Fruit fly (Drosophila melanogaster) whole organism, embryonic: ENCODE results near the gene Polr2M.

Source experiments
- Ada2b ChIP-seq: fragments of 200-800 bp; sonication (Bioruptor generic); IDR thresholded peaks from 2 replicates; pipeline ENCODE4 v1.3.6; 2022; ENCODE audit warnings: missing biosample characterization, missing genetic modification characterization
- Bgb ChIP-seq: fragments of 200-800 bp; sonication (Bioruptor generic); IDR thresholded peaks from 2 replicates; pipeline ENCODE4 v1.3.6; 2022; ENCODE audit warnings: missing biosample characterization, missing genetic modification characterization; ENCODE audit not compliant: partially characterized antibody
- CG10147 ChIP-seq: fragments of 200-800 bp; sonication (Bioruptor generic); optimal IDR thresholded peaks from 2 replicates; lab custom pipeline; 2019; ENCODE audit warnings: missing biosample characterization, mild to moderate bottlenecking, missing genetic modification characterization, moderate library complexity
- CG1024 ChIP-seq: fragments of 200-800 bp; sonication (Bioruptor generic); IDR thresholded peaks from 2 replicates; pipeline ENCODE4 v1.3.6; 2022; ENCODE audit warnings: missing biosample characterization, missing genetic modification characterization
- CG11398 ChIP-seq: fragments of 200-800 bp; sonication (Bioruptor generic); optimal IDR thresholded peaks from 2 replicates; lab custom pipeline; 2016; ENCODE audit warnings: missing biosample characterization, missing genetic modification characterization
- CG11696 ChIP-seq: fragments of 200-800 bp; sonication (Bioruptor generic); IDR thresholded peaks from 2 replicates; pipeline ENCODE4 v1.3.6; 2022; ENCODE audit warnings: missing biosample characterization, missing genetic modification characterization
- CG12236 ChIP-seq: fragments of 200-800 bp; sonication (Bioruptor generic); optimal IDR thresholded peaks from 2 replicates; lab custom pipeline; 2016; ENCODE audit warnings: missing biosample characterization, missing genetic modification characterization
- CG12391 ChIP-seq: fragments of 200-800 bp; sonication (Bioruptor generic); optimal IDR thresholded peaks from 3 replicates; lab custom pipeline; 2018; ENCODE audit warnings: missing biosample characterization, mild to moderate bottlenecking, missing genetic modification characterization, moderate library complexity
- CG15514 ChIP-seq: fragments of 200-800 bp; sonication (Bioruptor generic); optimal IDR thresholded peaks from 3 replicates; lab custom pipeline; 2017; ENCODE audit warnings: missing biosample characterization, missing genetic modification characterization, mild to moderate bottlenecking, moderate library complexity, missing genetic modification reagents
- CG17568 ChIP-seq: fragments of 200-800 bp; sonication (Bioruptor generic); optimal IDR thresholded peaks from 2 replicates; lab custom pipeline; 2018; ENCODE audit warnings: missing biosample characterization, mild to moderate bottlenecking, missing genetic modification characterization, moderate library complexity
- CG17802 ChIP-seq: fragments of 200-800 bp; sonication (Bioruptor generic); optimal IDR thresholded peaks from 2 replicates; lab custom pipeline; 2018; ENCODE audit warnings: missing biosample characterization, mild to moderate bottlenecking, missing genetic modification characterization, moderate library complexity
- CG17912 ChIP-seq: fragments of 200-800 bp; sonication (Bioruptor generic); optimal IDR thresholded peaks from 2 replicates; lab custom pipeline; 2018; ENCODE audit warnings: missing biosample characterization, mild to moderate bottlenecking, missing genetic modification characterization
- CG18011 ChIP-seq: fragments of 200-800 bp; sonication (Bioruptor generic); optimal IDR thresholded peaks from 2 replicates; lab custom pipeline; 2017; ENCODE audit warnings: missing biosample characterization, missing genetic modification characterization, mild to moderate bottlenecking, moderate library complexity, missing genotype
- CG31224 ChIP-seq: fragments of 200-800 bp; sonication (Bioruptor generic); IDR thresholded peaks from 2 replicates; pipeline ENCODE4 v1.3.6; 2022; ENCODE audit warnings: missing biosample characterization, missing genetic modification characterization
- CG31441 ChIP-seq: fragments of 200-800 bp; sonication (Bioruptor generic); IDR thresholded peaks from 2 replicates; pipeline ENCODE4 v1.3.6; 2022; ENCODE audit warnings: missing biosample characterization, missing genetic modification characterization
- CG34224 ChIP-seq: fragments of 200-800 bp; sonication (Bioruptor generic); IDR thresholded peaks from 3 replicates; pipeline ENCODE4 v1.3.6; 2022; ENCODE audit warnings: missing biosample characterization, missing genetic modification characterization; ENCODE audit not compliant: partially characterized antibody
- CG3726 ChIP-seq: fragments of 200-800 bp; sonication (Bioruptor generic); IDR thresholded peaks from 3 replicates; pipeline ENCODE4, ENCODE4 v1.3.6; 2022; ENCODE audit warnings: missing biosample characterization, missing genetic modification characterization
- CG4328 ChIP-seq: fragments of 200-800 bp; sonication (Bioruptor generic); optimal IDR thresholded peaks from 3 replicates; lab custom pipeline; 2017; ENCODE audit warnings: missing biosample characterization, missing genetic modification reagents, missing genetic modification characterization
- CG6254 ChIP-seq: fragments of 200-800 bp; sonication (Bioruptor generic); optimal IDR thresholded peaks from 3 replicates; lab custom pipeline; 2017; ENCODE audit warnings: mild to moderate bottlenecking, missing biosample characterization, missing genetic modification reagents, missing genetic modification characterization
- CG7987 ChIP-seq: fragments of 200-800 bp; sonication (Bioruptor generic); optimal IDR thresholded peaks from 2 replicates; lab custom pipeline; 2018; ENCODE audit warnings: missing biosample characterization, mild to moderate bottlenecking, missing genetic modification characterization, moderate library complexity
- CG9817 ChIP-seq: fragments of 200-800 bp; sonication (Bioruptor generic); optimal IDR thresholded peaks from 2 replicates; lab custom pipeline; 2018; ENCODE audit warnings: missing biosample characterization, mild to moderate bottlenecking, missing genetic modification characterization, moderate library complexity
- CrebB ChIP-seq: fragments of 200-800 bp; sonication (Bioruptor generic); optimal IDR thresholded peaks from 3 replicates; lab custom pipeline; 2018; ENCODE audit warnings: missing biosample characterization, mild to moderate bottlenecking, missing genetic modification characterization
- D19A ChIP-seq: fragments of 200-800 bp; optimal IDR thresholded peaks from 3 replicates; lab custom pipeline; 2019; ENCODE audit warnings: missing biosample characterization, mild to moderate bottlenecking, missing genetic modification characterization, moderate library complexity
- D19B ChIP-seq: fragments of 200-800 bp; sonication (Bioruptor generic); optimal IDR thresholded peaks from 2 replicates; lab custom pipeline; 2017; ENCODE audit warnings: missing biosample characterization, mild to moderate bottlenecking, missing genetic modification characterization
- Dip2 ChIP-seq: fragments of 200-800 bp; sonication (Bioruptor generic); IDR thresholded peaks from 2 replicates; pipeline ENCODE4 v1.3.6; 2022; ENCODE audit warnings: missing biosample characterization, missing genetic modification characterization
- ERR ChIP-seq: fragments of 200-800 bp; sonication (Bioruptor generic); optimal IDR thresholded peaks from 2 replicates; lab custom pipeline; 2016; ENCODE audit warnings: missing biosample characterization, missing genetic modification characterization
- Gsc ChIP-seq: fragments of 200-800 bp; sonication (Bioruptor generic); IDR thresholded peaks from 2 replicates; pipeline ENCODE4 v1.3.6; 2022; ENCODE audit warnings: missing biosample characterization, missing genetic modification characterization
- HLH3B ChIP-seq: fragments of 200-800 bp; sonication (Bioruptor generic); IDR thresholded peaks from 2 replicates; pipeline ENCODE4 v1.3.6; 2022; ENCODE audit warnings: missing biosample characterization, missing genetic modification characterization
- HLH54F ChIP-seq: fragments of 200-800 bp; sonication (Bioruptor generic); optimal IDR thresholded peaks from 3 replicates; lab custom pipeline; 2016; ENCODE audit warnings: missing biosample characterization, missing genetic modification characterization
- Hmr ChIP-seq: fragments of 200-800 bp; sonication (Bioruptor generic); optimal IDR thresholded peaks from 3 replicates; lab custom pipeline; 2017; ENCODE audit warnings: mild to moderate bottlenecking, missing biosample characterization, missing genetic modification reagents, missing genetic modification characterization
- MBD-R2 ChIP-seq: fragments of 200-800 bp; sonication (Bioruptor generic); IDR thresholded peaks from 2 replicates; pipeline ENCODE4 v1.3.6; 2022; ENCODE audit warnings: missing biosample characterization, missing genetic modification characterization
- Neu2 ChIP-seq: fragments of 200-800 bp; sonication (Bioruptor generic); optimal IDR thresholded peaks from 3 replicates; lab custom pipeline; 2016; ENCODE audit warnings: missing biosample characterization, missing genetic modification characterization, borderline replicate concordance
- NfI ChIP-seq: fragments of 200-800 bp; sonication (Bioruptor generic); optimal IDR thresholded peaks from 3 replicates; lab custom pipeline; 2018; ENCODE audit warnings: missing biosample characterization, mild to moderate bottlenecking, missing genetic modification characterization, moderate library complexity
- Ptx1 ChIP-seq: fragments of 200-800 bp; sonication (Bioruptor generic); IDR thresholded peaks from 2 replicates; pipeline ENCODE4 v1.3.6; 2022; ENCODE audit warnings: missing biosample characterization, missing genetic modification characterization
- Ravus ChIP-seq: fragments of 200-800 bp; sonication (Bioruptor generic); IDR thresholded peaks from 2 replicates; pipeline ENCODE4 v1.3.6; 2022; ENCODE audit warnings: missing biosample characterization, missing genetic modification characterization
- Spps ChIP-seq: fragments of 200-800 bp; sonication (Bioruptor generic); optimal IDR thresholded peaks from 2 replicates; lab custom pipeline; 2018; ENCODE audit warnings: missing biosample characterization, mild to moderate bottlenecking, missing genetic modification characterization
- bigmax ChIP-seq: fragments of 200-800 bp; sonication (Bioruptor generic); optimal IDR thresholded peaks from 2 replicates; lab custom pipeline; 2018; ENCODE audit warnings: missing biosample characterization, mild to moderate bottlenecking, missing genetic modification characterization
- chif ChIP-seq, 2 experiments: fragments of 200-800 bp; sonication (Bioruptor generic); optimal IDR thresholded peaks; 3 replicates each; lab custom pipeline; 2016; ENCODE audit warnings: missing biosample characterization in 2 of 2, missing genetic modification characterization in 2 of 2
- chm ChIP-seq: fragments of 200-800 bp; sonication (Bioruptor generic); IDR thresholded peaks from 2 replicates; pipeline ENCODE4 v1.3.6; 2022; ENCODE audit warnings: missing biosample characterization, missing genetic modification characterization
- da ChIP-seq: fragments of 200-800 bp; sonication (Bioruptor generic); optimal IDR thresholded peaks from 2 replicates; lab custom pipeline; 2016; ENCODE audit warnings: missing biosample characterization, missing genetic modification characterization
- ftz-f1 ChIP-seq: fragments of 200-800 bp; sonication (Bioruptor generic); optimal IDR thresholded peaks from 2 replicates; lab custom pipeline; 2016; ENCODE audit warnings: missing biosample characterization, missing genetic modification characterization
- lab ChIP-seq: fragments of 200-800 bp; sonication (Bioruptor generic); optimal IDR thresholded peaks from 3 replicates; lab custom pipeline; 2017; ENCODE audit warnings: missing biosample characterization, missing genetic modification characterization, mild to moderate bottlenecking, moderate library complexity, missing genetic modification reagents
- mam ChIP-seq: fragments of 200-800 bp; sonication (Bioruptor generic); optimal IDR thresholded peaks from 3 replicates; lab custom pipeline; 2016; ENCODE audit warnings: missing biosample characterization, missing genetic modification characterization
- pb ChIP-seq: fragments of 200-800 bp; sonication (Bioruptor generic); optimal IDR thresholded peaks from 3 replicates; lab custom pipeline; 2016; ENCODE audit warnings: missing biosample characterization, missing genetic modification characterization
- pfk ChIP-seq: fragments of 200-800 bp; sonication (Bioruptor generic); optimal IDR thresholded peaks from 2 replicates; lab custom pipeline; 2018; ENCODE audit warnings: missing biosample characterization, mild to moderate bottlenecking, missing genetic modification characterization, moderate library complexity
- psq ChIP-seq: fragments of 200-800 bp; sonication (Bioruptor generic); optimal IDR thresholded peaks from 2 replicates; lab custom pipeline; 2017; ENCODE audit warnings: missing biosample characterization, missing genetic modification characterization
- sens ChIP-seq: fragments of 200-800 bp; sonication (Bioruptor generic); peaks from one replicate; lab custom pipeline; 2016; ENCODE audit warnings: missing biosample characterization, missing genetic modification characterization
- sr ChIP-seq: fragments of 200-800 bp; sonication (Bioruptor generic); IDR thresholded peaks from 3 replicates; pipeline ENCODE4 v1.3.6; 2022; ENCODE audit warnings: missing biosample characterization, missing genetic modification characterization
- sug ChIP-seq: fragments of 200-800 bp; optimal IDR thresholded peaks from 2 replicates; lab custom pipeline; 2019; ENCODE audit warnings: missing biosample characterization, mild to moderate bottlenecking, missing genetic modification characterization, moderate library complexity
- unc-4 ChIP-seq: fragments of 200-800 bp; sonication (Bioruptor generic); IDR thresholded peaks from 2 replicates; pipeline ENCODE4 v1.3.6; 2022; ENCODE audit warnings: missing biosample characterization, missing genetic modification characterization; ENCODE audit not compliant: partially characterized antibody
- vvl ChIP-seq: fragments of 200-800 bp; sonication (Bioruptor generic); IDR thresholded peaks from 2 replicates; pipeline ENCODE4 v1.3.6; 2022; ENCODE audit warnings: missing biosample characterization, missing genetic modification characterization
- zen ChIP-seq: fragments of 200-800 bp; sonication (Bioruptor generic); optimal IDR thresholded peaks from 3 replicates; lab custom pipeline; 2018; ENCODE audit warnings: missing biosample characterization, mild to moderate bottlenecking, missing genetic modification characterization, moderate library complexity

Gene Polr2M

dm6 chr3R:19229245-19229644 is at the start of gene Polr2M, which contains the start of gene CG5250 (continued):
- TF ChIP-seq Spps, result no peak
- TF ChIP-seq Neu2 (GFP tag; lab: Kevin White, UChicago), result no peak
- no peak for TF ChIP-seq pb (GFP tag; lab: Kevin White, UChicago)
- TF ChIP-seq chm (GFP tag; lab: Robert Waterston, UW), result no peak
- TF ChIP-seq Ada2b, result no peak
- TF ChIP-seq mam (GFP tag; lab: Kevin White, UChicago), result no peak
- no peak for TF ChIP-seq lab
- TF ChIP-seq D19A, result no peak
- TF ChIP-seq vvl (GFP tag; lab: Robert Waterston, UW), result no peak
- TF ChIP-seq CG31224 (GFP tag; lab: Robert Waterston, UW), result no peak
- no peak for TF ChIP-seq CG17912
- TF ChIP-seq CG3726 (GFP tag; lab: Robert Waterston, UW), result no peak
- TF ChIP-seq CG34224, result no peak
- no peak for TF ChIP-seq sug (tag; lab: Kevin White, UChicago)
- no peak for TF ChIP-seq CG10147 (GFP tag; lab: Kevin White, UChicago)
- TF ChIP-seq CG11696 (GFP tag; lab: Robert Waterston, UW), result no peak
- no peak for TF ChIP-seq CG1024
- no peak for TF ChIP-seq pfk (GFP tag; lab: Kevin White, UChicago)
- TF ChIP-seq D19B (GFP tag; lab: Kevin White, UChicago), result no peak
- TF ChIP-seq NfI (GFP tag; lab: Kevin White, UChicago), result no peak
- TF ChIP-seq ftz-f1 (GFP tag; lab: Kevin White, UChicago), result no peak
- TF ChIP-seq MBD-R2 (GFP tag; lab: Robert Waterston, UW), result peak; percentile 51; the same call in 1 of the 2 replicates
- TF ChIP-seq CG31441 (GFP tag; lab: Robert Waterston, UW), result no peak
- TF ChIP-seq CG4328, result no peak
- no peak for TF ChIP-seq CG11398
- TF ChIP-seq unc-4 (GFP tag; lab: Robert Waterston, UW), result 0 out of 2 replicates have a peak, but pooled peaks have one; percentile 26
- TF ChIP-seq CG12236 (GFP tag; lab: Kevin White, UChicago), result no peak
- no peak for TF ChIP-seq chif (GFP tag; optimal IDR thresholded peaks at IDR 0.05; lab: Kevin White, UChicago)
- no peak for TF ChIP-seq bigmax (GFP tag; lab: Kevin White, UChicago)
- no peak for TF ChIP-seq Hmr
- no peak for TF ChIP-seq CG17802 (tag; lab: Kevin White, UChicago)
- no peak for TF ChIP-seq sens (GFP tag; lab: Kevin White, UChicago)
- no peak for TF ChIP-seq da (GFP tag; lab: Kevin White, UChicago)
- no peak for TF ChIP-seq Ravus (GFP tag; lab: Robert Waterston, UW)

- no peak for TF ChIP-seq HLH3B (GFP tag; lab: Robert Waterston, UW)
- TF ChIP-seq CG7987 (GFP tag; lab: Kevin White, UChicago), result no peak
- TF ChIP-seq ERR (GFP tag; lab: Kevin White, UChicago), result no peak
- peak; percentile 24 for TF ChIP-seq CG18011 (GFP tag; lab: Kevin White, UChicago)
- no peak for TF ChIP-seq sr
- TF ChIP-seq CG6254, result no peak
- no peak for TF ChIP-seq Dip2 (GFP tag; lab: Robert Waterston, UW)
- TF ChIP-seq psq, result no peak
- peak; percentile 77 for TF ChIP-seq Bgb (GFP tag; lab: Robert Waterston, UW)
- peak; percentile 0 for TF ChIP-seq CG9817 (tag; lab: Kevin White, UChicago)
- peak; percentile 6 for TF ChIP-seq zen
- peak; percentile 99 for TF ChIP-seq CG15514
- TF ChIP-seq CG17568 (GFP tag; lab: Kevin White, UChicago), result no peak
- TF ChIP-seq HLH54F (GFP tag; lab: Kevin White, UChicago), result peak; percentile 60
- no peak for TF ChIP-seq Gsc
- TF ChIP-seq Ptx1 (GFP tag; lab: Robert Waterston, UW), result no peak
- TF ChIP-seq CrebB (tag; lab: Kevin White, UChicago), result peak; percentile 32
- TF ChIP-seq CG12391 (tag; lab: Kevin White, UChicago), result peak; percentile 49
These were observed 48.9 kb upstream of the Polr2M start, which contains the start of the genes CG5555 and myd for dm6 chr3R:19180263-19180893. TSS of gene CG5555 (minus strand) at chr3R:19180538. TSS of gene myd (plus strand) at chr3R:19180659.
